Worm (Caenorhabditis elegans): Measurements from ENCODE around the gene Y43F8C.5.
A peak's percentile ranks its signal among the peaks of the same experiment; 100 is the strongest.

Gene Y43F8C.5

DNA sequence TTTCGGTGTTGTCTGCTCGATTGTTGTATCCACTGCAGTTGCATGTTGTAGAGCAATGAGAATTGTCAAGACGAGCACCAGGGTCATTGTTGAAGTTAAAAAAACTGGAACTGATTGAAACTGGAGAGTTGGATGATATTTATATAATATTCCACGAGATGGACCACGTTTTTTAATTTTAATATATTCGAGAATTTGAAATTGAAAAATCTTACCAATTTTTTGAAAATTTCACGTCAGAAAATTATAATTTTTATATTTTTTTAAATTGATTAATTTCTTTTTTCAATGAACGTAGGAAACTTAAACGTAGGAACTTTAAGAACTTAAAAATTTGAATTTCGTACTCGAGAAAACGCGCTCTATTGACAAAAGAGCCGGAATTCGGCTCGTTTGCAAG is at the start of gene Y43F8C.5:
Gene Y43F8C.5, minus strand, starts transcription at position 101 of the 400 bp plus-strand sequence.
- no peak for TF ChIP-seq egl-27 (tag; optimal IDR thresholded peaks at IDR 0.05)
- no peak for TF ChIP-seq R02D3.7 (tag; optimal IDR thresholded peaks at IDR 0.05)
- TF ChIP-seq mml-1 (tag; optimal IDR thresholded peaks at IDR 0.05), result no peak
- no peak for TF ChIP-seq ama-1 (optimal IDR thresholded peaks at IDR 0.05)

DNA sequence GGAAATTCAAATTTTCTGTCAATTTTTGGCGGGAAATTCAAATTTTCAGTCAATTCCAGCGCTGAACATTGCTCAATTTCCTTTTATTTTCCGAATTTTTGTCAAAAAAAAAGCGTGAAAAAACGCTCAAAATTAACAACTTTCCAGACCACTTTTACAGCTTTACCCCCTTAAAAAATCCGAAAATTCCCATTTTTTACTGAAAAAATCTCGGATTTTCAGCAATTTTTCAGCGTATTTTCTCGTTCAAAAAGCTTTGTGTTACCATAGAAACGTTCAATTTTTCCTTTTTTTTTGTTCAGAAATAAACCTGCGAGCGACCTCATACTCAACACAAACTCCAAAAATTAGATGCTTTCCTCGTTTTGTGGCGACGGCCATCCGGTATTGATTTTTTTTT is 42.1 kb upstream of the Y43F8C.5 start, which contains the start of gene mrp-7:
Gene mrp-7, plus strand, starts transcription at position 301 of the 400 bp plus-strand sequence.
- TF ChIP-seq nhr-77 (tag; optimal IDR thresholded peaks at IDR 0.05) (no peak), nhr-12 (tag; optimal IDR thresholded peaks at IDR 0.05) (no peak), ceh-82 (tag; optimal IDR thresholded peaks at IDR 0.05) (no peak), nhr-11 (tag; optimal IDR thresholded peaks at IDR 0.05) (no peak), ztf-11 (tag; optimal IDR thresholded peaks at IDR 0.05) (no peak), ceh-16 (tag; optimal IDR thresholded peaks at IDR 0.05) (no peak), pha-4 (tag; optimal IDR thresholded peaks at IDR 0.05) (no peak), lsy-12 (tag; optimal IDR thresholded peaks at IDR 0.05) (no peak), mdl-1 (tag; optimal IDR thresholded peaks at IDR 0.05) (no peak), R02D3.7 (tag; optimal IDR thresholded peaks at IDR 0.05) (no peak), fkh-10 (GFP tag; optimal IDR thresholded peaks at IDR 0.05) (no peak), nhr-76 (tag; optimal IDR thresholded peaks at IDR 0.05) (no peak)

DNA sequence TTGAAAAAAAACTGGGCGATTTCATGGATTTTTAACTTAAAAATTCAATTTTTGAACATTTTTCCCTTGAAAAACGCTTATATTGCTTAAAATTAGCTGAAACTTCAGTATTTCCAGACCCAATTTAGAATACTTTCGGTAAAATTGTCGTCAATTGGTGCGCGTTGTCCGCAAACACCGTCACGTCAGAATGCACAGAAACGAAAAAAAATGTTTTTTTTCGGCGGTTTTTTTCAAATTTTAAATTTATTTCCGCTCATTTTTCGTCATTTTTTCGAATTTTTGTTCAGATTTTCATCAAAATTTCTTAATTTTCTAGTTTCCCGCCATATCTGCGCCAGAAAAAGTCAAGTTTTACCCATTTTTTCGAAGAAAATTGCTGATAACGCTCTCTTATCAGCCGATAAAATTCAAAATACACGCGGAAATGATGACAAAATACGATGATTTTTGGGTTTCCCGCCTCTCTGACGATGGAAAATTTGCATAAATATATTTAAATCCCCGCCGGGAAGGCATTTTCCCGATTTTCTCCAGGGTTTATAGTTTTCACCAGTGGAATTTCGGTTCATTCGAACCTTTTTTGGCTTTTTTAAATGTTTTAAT is 41.0 kb upstream of the Y43F8C.5 start:
- TF ChIP-seq elt-2 (tag; optimal IDR thresholded peaks at IDR 0.05), result peak; percentile 63
- TF ChIP-seq nhr-23 (tag; optimal IDR thresholded peaks at IDR 0.05), result no peak
- TF ChIP-seq ceh-28 (tag; optimal IDR thresholded peaks at IDR 0.05), result no peak
- TF ChIP-seq ama-1 (optimal IDR thresholded peaks at IDR 0.05), result no peak

DNA sequence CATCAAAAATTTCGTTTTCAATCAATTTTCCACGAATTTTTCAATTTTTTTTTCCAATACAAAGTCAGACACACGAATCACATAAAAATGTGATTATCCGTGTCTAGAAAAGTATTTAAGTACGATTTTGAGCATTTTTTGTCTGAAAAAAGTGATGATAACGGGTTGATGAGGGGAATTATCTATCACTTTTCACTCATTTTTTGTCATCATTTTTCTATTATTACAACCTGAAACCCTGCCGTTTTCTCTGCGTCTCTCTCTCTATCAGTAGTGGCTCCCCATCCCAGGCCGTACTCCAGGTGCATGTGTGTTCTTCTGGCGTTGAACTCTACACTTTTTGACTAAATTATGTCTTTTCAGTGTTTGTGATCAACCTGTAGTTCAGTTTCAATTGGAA is 39.9 kb upstream of the Y43F8C.5 start:
- TF ChIP-seq nhr-77 (tag; optimal IDR thresholded peaks at IDR 0.05), result no peak
- TF ChIP-seq elt-2 (tag; optimal IDR thresholded peaks at IDR 0.05), result peak; percentile 95
- TF ChIP-seq nhr-12 (tag; optimal IDR thresholded peaks at IDR 0.05), result no peak
- peak; percentile 95 for TF ChIP-seq skn-1 (tag; optimal IDR thresholded peaks at IDR 0.05)
- peak; percentile 55 for TF ChIP-seq pqm-1 (tag; optimal IDR thresholded peaks at IDR 0.05)
- no peak for TF ChIP-seq mdl-1 (tag; optimal IDR thresholded peaks at IDR 0.05)
- TF ChIP-seq elt-1 (tag; optimal IDR thresholded peaks at IDR 0.05), result no peak
- TF ChIP-seq nhr-11 (tag; optimal IDR thresholded peaks at IDR 0.05), result no peak
- TF ChIP-seq unc-62 (GFP tag; optimal IDR thresholded peaks at IDR 0.05), result no peak
- TF ChIP-seq ztf-4 (tag; optimal IDR thresholded peaks at IDR 0.05), result no peak

DNA sequence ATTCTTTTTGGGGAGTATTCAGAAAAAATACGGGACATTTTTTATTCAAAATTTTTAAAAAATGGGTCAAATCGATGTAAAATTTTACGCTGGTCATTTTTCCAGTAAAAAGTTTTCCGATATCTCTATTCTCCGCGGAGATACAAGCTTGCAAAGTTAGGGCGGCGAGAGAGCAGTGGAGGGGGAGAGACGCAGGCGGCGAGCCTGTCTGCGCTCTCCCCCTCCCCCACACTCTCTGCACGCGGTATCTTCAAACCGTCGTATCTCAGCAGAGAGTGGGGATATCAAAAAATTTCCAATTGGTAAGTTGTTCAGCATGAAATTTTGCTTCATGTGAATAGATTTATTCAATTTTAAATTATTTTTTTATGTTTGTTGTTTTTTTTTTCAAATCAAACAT is 39.4 kb upstream of the Y43F8C.5 start:
- TF ChIP-seq ZK546.5 (tag; optimal IDR thresholded peaks at IDR 0.05) (no peak), mdl-1 (tag; optimal IDR thresholded peaks at IDR 0.05) (no peak), nhr-11 (tag; optimal IDR thresholded peaks at IDR 0.05) (no peak), sea-2 (GFP tag; optimal IDR thresholded peaks at IDR 0.05) (no peak), ceh-9 (tag; optimal IDR thresholded peaks at IDR 0.05) (no peak), elt-1 (tag; optimal IDR thresholded peaks at IDR 0.05) (no peak), nhr-28 (tag; optimal IDR thresholded peaks at IDR 0.05) (no peak), lin-15B (tag; optimal IDR thresholded peaks at IDR 0.05) (no peak), nhr-76 (tag; optimal IDR thresholded peaks at IDR 0.05) (no peak), mml-1 (tag; optimal IDR thresholded peaks at IDR 0.05) (no peak)

DNA sequence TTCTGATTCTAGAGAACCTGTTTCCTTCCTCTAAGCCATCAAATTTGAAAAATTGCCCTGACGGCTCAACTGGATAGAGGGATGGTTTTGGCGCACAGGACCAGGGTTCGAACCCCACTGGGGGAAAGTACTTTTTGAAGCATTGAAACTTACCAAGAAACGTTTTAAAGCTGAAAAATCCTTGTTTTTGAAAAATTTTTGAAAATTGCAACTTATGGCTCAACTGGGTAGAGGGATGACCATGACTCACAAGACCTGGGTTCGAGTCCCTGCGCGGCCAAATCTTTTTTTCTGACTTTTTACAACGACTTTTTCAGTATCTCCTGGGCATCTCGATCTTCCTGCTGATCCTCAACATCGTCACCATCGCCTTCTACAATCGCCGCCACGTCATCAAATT is 38.4 kb upstream of the Y43F8C.5 start:
- TF ChIP-seq nhr-77 (tag; optimal IDR thresholded peaks at IDR 0.05) (no peak), ztf-4 (tag; optimal IDR thresholded peaks at IDR 0.05) (no peak), ZK546.5 (tag; optimal IDR thresholded peaks at IDR 0.05) (no peak), nhr-67 (tag; optimal IDR thresholded peaks at IDR 0.05) (no peak), nhr-23 (tag; optimal IDR thresholded peaks at IDR 0.05) (no peak), ztf-11 (tag; optimal IDR thresholded peaks at IDR 0.05) (no peak), fkh-10 (GFP tag; optimal IDR thresholded peaks at IDR 0.05) (no peak), sea-2 (GFP tag; optimal IDR thresholded peaks at IDR 0.05) (no peak), pha-4 (tag; optimal IDR thresholded peaks at IDR 0.05) (no peak), elt-1 (tag; optimal IDR thresholded peaks at IDR 0.05) (no peak), mdl-1 (tag; optimal IDR thresholded peaks at IDR 0.05) (no peak), nhr-28 (tag; optimal IDR thresholded peaks at IDR 0.05) (no peak), daf-12 (tag; optimal IDR thresholded peaks at IDR 0.05) (no peak), tbx-2 (tag; optimal IDR thresholded peaks at IDR 0.05) (no peak), egl-5 (tag; optimal IDR thresholded peaks at IDR 0.05) (no peak), zag-1 (tag; optimal IDR thresholded peaks at IDR 0.05) (no peak), pqm-1 (tag; optimal IDR thresholded peaks at IDR 0.05) (no peak), elt-2 (tag; optimal IDR thresholded peaks at IDR 0.05) (no peak), aly-2 (tag; optimal IDR thresholded peaks at IDR 0.05) (no peak), fos-1 (tag; optimal IDR thresholded peaks at IDR 0.05) (no peak)
